Worm (Caenorhabditis elegans) whole organism, late embryonic: Measurements from ENCODE around the gene ZC487.1.

Source experiments
- hlh-30 ChIP-seq: sonication (generic microtip); optimal IDR thresholded peaks from 2 replicates; lab custom pipeline; 2017; ENCODE audit warnings: antibody characterized with exemption, missing genetic modification characterization, missing compliant biosample characterization; ENCODE audit not compliant: insufficient read depth
- sox-4 ChIP-seq: sonication (generic microtip); optimal IDR thresholded peaks from 2 replicates; lab custom pipeline; 2017; ENCODE audit warnings: mild to moderate bottlenecking, missing genetic modification characterization, inconsistent platforms, missing compliant biosample characterization
- unc-42 ChIP-seq: sonication (generic microtip); optimal IDR thresholded peaks from 2 replicates; lab custom pipeline; 2016; ENCODE audit warnings: missing genotype, missing genetic modification characterization, missing compliant biosample characterization

- TF ChIP-seq hlh-30 (no peak), unc-42 (tag; lab: Kevin White, UChicago) (no peak), sox-4 (tag; lab: Kevin White, UChicago) (no peak)
Measured at ce11 chrV:6771645-6772044, 44.3 kb downstream of the ZC487.1 start, which contains the start of gene srh-30.
